Fruit fly (Drosophila melanogaster) whole organism, embryonic: Measurements from ENCODE around the gene CG5968.

Source experiments
- Abd-B ChIP-seq: fragments of 200-800 bp; sonication (Bioruptor generic); optimal IDR thresholded peaks from 2 replicates; lab custom pipeline; 2018; ENCODE audit warnings: missing biosample characterization, mild to moderate bottlenecking, missing genetic modification characterization, moderate library complexity
- CG9932 ChIP-seq: fragments of 200-800 bp; sonication (Bioruptor generic); IDR thresholded peaks from 2 replicates; pipeline ENCODE4 v1.3.6; 2022; ENCODE audit warnings: missing biosample characterization, missing genetic modification characterization
- GATAe ChIP-seq: fragments of 200-800 bp; sonication (Bioruptor generic); conservative IDR thresholded peaks from 2 replicates; pipeline ENCODE4 v1.3.6; 2022; ENCODE audit warnings: missing biosample characterization, missing genetic modification characterization
- Hr78 ChIP-seq, 2 experiments: fragments of 200-800 bp in 1 of 2; fragments of >200 bp in 1 of 2; sonication (Bioruptor generic) in 1 of 2; optimal IDR thresholded peaks; 2 replicates each; lab custom pipeline; 2017 to 2019; ENCODE audit warnings: missing biosample characterization in 2 of 2, missing genetic modification characterization in 2 of 2, mild to moderate bottlenecking in 1 of 2, moderate library complexity in 1 of 2
- Sox102F ChIP-seq: fragments of 200-800 bp; sonication (Bioruptor generic); optimal IDR thresholded peaks from 2 replicates; lab custom pipeline; 2018; ENCODE audit warnings: missing biosample characterization, mild to moderate bottlenecking, missing genetic modification characterization, moderate library complexity
- jumu ChIP-seq: fragments of 200-800 bp; sonication (Bioruptor generic); optimal IDR thresholded peaks from 3 replicates; lab custom pipeline; 2016; ENCODE audit warnings: missing biosample characterization, missing genetic modification characterization
- pan ChIP-seq, 4 experiments: fragments of >200 bp in 3 of 4; fragments of 200-800 bp in 1 of 4; sonication (Bioruptor generic) in 1 of 4; optimal IDR thresholded peaks in 3 of 4; IDR thresholded peaks in 1 of 4; 2 replicates each; pipeline versions ENCODE4 v1.3.6 to Lab custom; 2017 to 2022; ENCODE audit warnings: missing biosample characterization in 2 of 4, missing genetic modification characterization in 2 of 4, mixed read lengths in 1 of 4
- pum ChIP-seq: fragments of 200-800 bp; sonication (Bioruptor generic); optimal IDR thresholded peaks from 2 replicates; lab custom pipeline; 2016; ENCODE audit warnings: missing biosample characterization, missing genetic modification characterization
- so ChIP-seq: fragments of 200-800 bp; sonication (Bioruptor generic); IDR thresholded peaks from 3 replicates; pipeline ENCODE4 v1.3.6; 2022; ENCODE audit warnings: missing biosample characterization, missing genetic modification characterization

- TF ChIP-seq GATAe (GFP tag; lab: Robert Waterston, UW) = no peak
- no peak for TF ChIP-seq pan (optimal IDR thresholded peaks at IDR 0.05; lab: Kevin White, UChicago)
- TF ChIP-seq pan (GFP tag; optimal IDR thresholded peaks at IDR 0.05 in 1 of 2, IDR thresholded peaks at IDR 0.05 in 1 of 2) = no peak
- TF ChIP-seq CG9932 = no peak
- no peak for TF ChIP-seq Sox102F (GFP tag; lab: Kevin White, UChicago)
- TF ChIP-seq Hr78 (GFP tag; optimal IDR thresholded peaks at IDR 0.05; lab: Kevin White, UChicago) = no peak
- no peak for TF ChIP-seq so (GFP tag; lab: Robert Waterston, UW)
- no peak for TF ChIP-seq pum
- TF ChIP-seq Abd-B = no peak
- no peak for TF ChIP-seq jumu (GFP tag; lab: Kevin White, UChicago)
These were observed 26.7 kb downstream of the CG5968 start for dm6 chr2L:16523091-16523490.
